Fruit fly (Drosophila melanogaster): ENCODE data around the gene SC35.

The SC35 gene

DNA sequence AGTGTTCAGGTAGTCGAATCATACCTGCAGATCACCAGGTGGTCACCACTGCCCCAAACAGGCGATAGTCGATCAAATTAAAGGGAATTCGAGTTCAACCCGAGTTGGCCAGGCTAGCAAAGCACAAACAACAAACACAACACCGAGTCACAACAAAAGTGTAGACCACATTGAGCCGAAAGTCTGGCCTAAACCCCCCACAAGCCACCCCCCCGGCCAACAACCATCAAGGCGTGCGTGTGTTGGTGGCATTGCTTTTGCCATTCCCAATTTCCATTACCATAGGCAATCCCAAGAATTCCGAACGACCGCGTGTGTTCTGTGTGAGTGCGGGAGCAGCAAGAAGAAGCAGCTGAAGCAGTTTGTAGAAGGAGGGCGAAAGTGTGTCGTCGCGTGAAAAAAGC is at the start of gene SC35:
SC35 (minus strand) TSS at position 131 of the 404 bp plus-strand sequence.
- TF ChIP-seq ttk (optimal IDR thresholded peaks at IDR 0.05) = no peak
- no peak for TF ChIP-seq psq (optimal IDR thresholded peaks at IDR 0.05)
- TF ChIP-seq Sin3A (optimal IDR thresholded peaks at IDR 0.05) = no peak
- TF ChIP-seq h (optimal IDR thresholded peaks at IDR 0.05) = no peak
- TF ChIP-seq insv (optimal IDR thresholded peaks at IDR 0.05) = no peak
- no peak for TF ChIP-seq Myc (optimal IDR thresholded peaks at IDR 0.05)

dm6 chr2L:12483866-12484554 is 49.5 kb upstream of the SC35 start:
- TF ChIP-seq Sin3A (optimal IDR thresholded peaks at IDR 0.05) (no peak), ttk (optimal IDR thresholded peaks at IDR 0.05) (no peak), insv (optimal IDR thresholded peaks at IDR 0.05) (no peak), h (optimal IDR thresholded peaks at IDR 0.05) (no peak)

dm6 chr2L:12483519-12483865 is 49.0 kb upstream of the SC35 start:
- no peak for TF ChIP-seq h (optimal IDR thresholded peaks at IDR 0.05)
- no peak for TF ChIP-seq Sin3A (optimal IDR thresholded peaks at IDR 0.05)
- TF ChIP-seq insv (optimal IDR thresholded peaks at IDR 0.05) = no peak
- no peak for TF ChIP-seq ttk (optimal IDR thresholded peaks at IDR 0.05)
- no peak for TF ChIP-seq psq (optimal IDR thresholded peaks at IDR 0.05)
- TF ChIP-seq Myc (optimal IDR thresholded peaks at IDR 0.05) = no peak

DNA sequence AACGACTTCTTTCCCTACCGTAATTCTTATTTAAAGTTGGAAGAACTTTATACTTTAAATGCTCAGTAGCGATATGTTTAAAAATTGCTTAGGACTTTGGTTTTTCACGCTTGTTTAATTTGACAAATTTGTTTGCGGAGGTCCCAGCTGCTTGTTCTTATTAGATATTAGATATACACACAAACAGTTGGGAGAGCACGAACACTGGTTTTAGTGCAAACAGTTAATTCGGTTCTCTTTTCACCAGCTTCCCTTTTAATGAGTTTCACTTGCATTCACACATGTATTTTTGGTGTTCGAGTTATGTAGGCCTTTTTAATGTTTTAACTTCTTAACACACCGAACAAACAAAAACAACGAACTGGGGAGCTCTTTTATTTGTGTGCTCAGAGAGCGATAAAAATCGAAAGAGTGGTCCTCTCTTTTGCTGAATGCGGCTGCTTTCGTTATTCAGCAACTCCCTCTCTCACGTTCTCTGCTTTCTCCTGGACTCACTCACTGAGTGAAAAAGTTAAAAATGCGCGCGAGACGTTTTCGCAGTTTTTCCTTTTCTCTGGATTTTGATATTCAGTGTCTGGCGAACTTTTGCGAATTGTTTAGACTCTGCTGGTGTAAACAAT is 48.4 kb upstream of the SC35 start:
- TF ChIP-seq h (optimal IDR thresholded peaks at IDR 0.05) (no peak), ttk (optimal IDR thresholded peaks at IDR 0.05) (no peak), psq (optimal IDR thresholded peaks at IDR 0.05) (no peak)

DNA sequence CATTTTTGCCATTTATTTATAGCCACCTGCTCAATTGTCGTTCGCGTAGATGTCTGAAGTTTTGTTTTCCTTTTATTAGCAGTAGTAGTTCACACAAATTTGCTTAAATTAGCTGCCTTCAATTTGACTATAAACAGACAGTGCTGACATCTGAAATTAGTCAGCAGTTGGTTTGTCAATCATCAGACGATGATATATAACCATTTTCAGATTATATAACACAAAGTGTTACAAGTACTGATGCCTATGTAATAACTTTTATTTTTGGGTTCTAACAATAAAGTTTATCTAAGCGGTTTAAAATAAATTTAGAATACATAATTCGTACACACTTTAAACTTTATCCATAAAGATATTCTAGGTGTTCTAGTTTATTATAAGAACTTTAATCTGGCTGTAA is 47.3 kb upstream of the SC35 start:
- no peak for TF ChIP-seq Sin3A (optimal IDR thresholded peaks at IDR 0.05)
- TF ChIP-seq ttk (optimal IDR thresholded peaks at IDR 0.05) = no peak
- TF ChIP-seq Myc (optimal IDR thresholded peaks at IDR 0.05) = no peak

DNA sequence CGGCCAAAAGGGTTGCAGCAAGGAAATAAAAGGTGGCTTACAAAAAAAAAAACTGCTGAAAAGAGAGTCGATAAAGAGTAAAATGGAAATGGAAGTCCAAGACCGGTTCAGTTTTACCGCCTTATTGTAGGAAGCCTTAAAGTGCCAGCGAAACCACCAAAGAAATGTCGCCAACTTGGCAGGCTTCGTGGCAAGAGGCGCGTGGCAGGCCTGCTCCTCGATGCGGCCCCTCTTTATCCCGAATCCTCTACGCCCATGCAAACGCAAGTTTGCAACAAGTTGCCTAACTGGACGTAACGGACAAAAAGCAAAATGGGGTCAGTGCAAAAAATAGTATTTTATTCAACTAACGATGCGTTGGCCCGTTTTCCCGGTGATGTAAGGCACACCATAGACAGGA is 46.4 kb upstream of the SC35 start:
- no peak for TF ChIP-seq ttk (optimal IDR thresholded peaks at IDR 0.05)
- TF ChIP-seq insv (optimal IDR thresholded peaks at IDR 0.05) = no peak
- no peak for TF ChIP-seq Sin3A (optimal IDR thresholded peaks at IDR 0.05)
- no peak for TF ChIP-seq Myc (optimal IDR thresholded peaks at IDR 0.05)
- no peak for TF ChIP-seq h (optimal IDR thresholded peaks at IDR 0.05)
- TF ChIP-seq psq (optimal IDR thresholded peaks at IDR 0.05) = no peak

- TF ChIP-seq psq (optimal IDR thresholded peaks at IDR 0.05) (no peak), Myc (optimal IDR thresholded peaks at IDR 0.05) (no peak), h (optimal IDR thresholded peaks at IDR 0.05) (no peak), insv (optimal IDR thresholded peaks at IDR 0.05) (no peak), Sin3A (optimal IDR thresholded peaks at IDR 0.05) (no peak), ttk (optimal IDR thresholded peaks at IDR 0.05) (no peak)
Measured at dm6 chr2L:12479994-12480393, 45.5 kb upstream of the SC35 start.

- no peak for TF ChIP-seq h (optimal IDR thresholded peaks at IDR 0.05)
- TF ChIP-seq ttk (optimal IDR thresholded peaks at IDR 0.05) = no peak
- no peak for TF ChIP-seq Sin3A (optimal IDR thresholded peaks at IDR 0.05)
- no peak for TF ChIP-seq insv (optimal IDR thresholded peaks at IDR 0.05)
- TF ChIP-seq psq (optimal IDR thresholded peaks at IDR 0.05) = no peak
- TF ChIP-seq Myc (optimal IDR thresholded peaks at IDR 0.05) = no peak
Measured at dm6 chr2L:12478494-12478893, 44.0 kb upstream of the SC35 start.

- TF ChIP-seq h (optimal IDR thresholded peaks at IDR 0.05) (no peak), Myc (optimal IDR thresholded peaks at IDR 0.05) (no peak), ttk (optimal IDR thresholded peaks at IDR 0.05) (no peak), Sin3A (optimal IDR thresholded peaks at IDR 0.05) (no peak), insv (optimal IDR thresholded peaks at IDR 0.05) (no peak), psq (optimal IDR thresholded peaks at IDR 0.05) (no peak)
Measured at dm6 chr2L:12476115-12476514, 41.6 kb upstream of the SC35 start.

DNA sequence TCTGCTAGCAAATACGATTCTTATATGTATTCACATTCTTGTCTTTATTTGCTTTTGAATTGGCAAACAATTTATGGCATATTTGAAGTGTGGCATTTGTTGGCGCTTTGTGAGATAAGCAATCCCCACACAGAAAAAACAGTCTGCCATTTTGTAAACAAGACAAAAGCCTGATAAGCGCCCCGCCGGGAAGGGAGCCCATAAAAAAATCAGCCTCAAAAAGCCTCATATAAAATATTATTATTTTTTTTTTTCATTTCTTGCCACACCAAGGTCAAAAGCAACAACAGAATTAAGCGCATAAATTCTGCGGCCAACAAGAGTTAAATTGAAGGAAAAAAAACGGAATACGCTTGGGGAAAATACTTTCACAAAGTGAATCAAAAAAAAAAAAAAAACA is 40.8 kb upstream of the SC35 start:
- TF ChIP-seq Myc (optimal IDR thresholded peaks at IDR 0.05) = no peak
- no peak for TF ChIP-seq insv (optimal IDR thresholded peaks at IDR 0.05)
- no peak for TF ChIP-seq psq (optimal IDR thresholded peaks at IDR 0.05)
- TF ChIP-seq ttk (optimal IDR thresholded peaks at IDR 0.05) = no peak
- TF ChIP-seq h (optimal IDR thresholded peaks at IDR 0.05) = no peak
- no peak for TF ChIP-seq Sin3A (optimal IDR thresholded peaks at IDR 0.05)

dm6 chr2L:12474212-12474891 is 39.9 kb upstream of the SC35 start:
- TF ChIP-seq h (optimal IDR thresholded peaks at IDR 0.05) = no peak
- no peak for TF ChIP-seq ttk (optimal IDR thresholded peaks at IDR 0.05)
- no peak for TF ChIP-seq Myc (optimal IDR thresholded peaks at IDR 0.05)
- TF ChIP-seq Sin3A (optimal IDR thresholded peaks at IDR 0.05) = no peak
- TF ChIP-seq insv (optimal IDR thresholded peaks at IDR 0.05) = no peak
- no peak for TF ChIP-seq psq (optimal IDR thresholded peaks at IDR 0.05)

DNA sequence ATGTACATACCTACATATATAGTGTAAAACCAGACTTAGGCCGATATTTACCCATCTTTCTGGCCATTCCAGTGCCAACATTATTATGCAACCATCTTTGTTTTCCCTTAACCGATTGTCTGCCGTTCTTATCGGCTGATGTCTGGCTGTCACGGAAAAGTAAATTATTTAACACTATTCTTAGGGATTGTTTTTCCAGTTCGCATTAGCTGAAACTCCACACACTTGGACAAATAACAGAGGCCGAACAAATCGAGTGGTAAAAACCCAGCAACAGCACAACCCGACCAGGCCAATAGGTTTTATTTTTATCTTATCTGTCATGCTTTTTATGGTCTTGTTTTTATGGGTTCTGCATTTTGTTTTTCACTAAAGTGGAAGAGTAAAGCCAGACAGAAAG is 39.1 kb upstream of the SC35 start:
- TF ChIP-seq ttk (optimal IDR thresholded peaks at IDR 0.05) = no peak
- no peak for TF ChIP-seq insv (optimal IDR thresholded peaks at IDR 0.05)
- TF ChIP-seq h (optimal IDR thresholded peaks at IDR 0.05) = no peak
- TF ChIP-seq Myc (optimal IDR thresholded peaks at IDR 0.05) = no peak
- TF ChIP-seq psq (optimal IDR thresholded peaks at IDR 0.05) = no peak
- no peak for TF ChIP-seq Sin3A (optimal IDR thresholded peaks at IDR 0.05)

- TF ChIP-seq Sin3A (optimal IDR thresholded peaks at IDR 0.05) = no peak
- TF ChIP-seq psq (optimal IDR thresholded peaks at IDR 0.05) = no peak
- TF ChIP-seq insv (optimal IDR thresholded peaks at IDR 0.05) = no peak
- no peak for TF ChIP-seq ttk (optimal IDR thresholded peaks at IDR 0.05)
- TF ChIP-seq Myc (optimal IDR thresholded peaks at IDR 0.05) = no peak
- no peak for TF ChIP-seq h (optimal IDR thresholded peaks at IDR 0.05)
Measured at dm6 chr2L:12472988-12473387, 38.5 kb upstream of the SC35 start.

Measured in Kc167 (cell line).